Fruit fly (Drosophila melanogaster) whole organism, adult: ENCODE data around the gene CG4820.

Experiments
- CG11617 ChIP-seq: fragments of 200-800 bp; sonication (Bioruptor generic); optimal IDR thresholded peaks from 2 replicates; lab custom pipeline; 2017; ENCODE audit warnings: mild to moderate bottlenecking, missing biosample characterization, missing genetic modification reagents, missing genetic modification characterization
- CG14711 ChIP-seq: fragments of 200-800 bp; sonication (Bioruptor generic); optimal IDR thresholded peaks from 2 replicates; lab custom pipeline; 2018; ENCODE audit warnings: missing biosample characterization, mild to moderate bottlenecking, missing genetic modification characterization, moderate library complexity
- CG1620 ChIP-seq: fragments of 200-800 bp; sonication (Bioruptor generic); optimal IDR thresholded peaks from 2 replicates; lab custom pipeline; 2016; ENCODE audit warnings: missing biosample characterization, missing genetic modification characterization
- CG33017 ChIP-seq: fragments of 200-800 bp; sonication (Bioruptor generic); optimal IDR thresholded peaks from 2 replicates; lab custom pipeline; 2018; ENCODE audit warnings: missing biosample characterization, mild to moderate bottlenecking, missing genetic modification characterization, moderate library complexity
- CG5204 ChIP-seq: fragments of 200-800 bp; sonication (Bioruptor generic); optimal IDR thresholded peaks from 2 replicates; lab custom pipeline; 2016; ENCODE audit warnings: missing biosample characterization, missing genetic modification characterization
- CG7045 ChIP-seq: fragments of 200-800 bp; sonication (Bioruptor generic); optimal IDR thresholded peaks from 2 replicates; lab custom pipeline; 2017; ENCODE audit warnings: missing biosample characterization, mild to moderate bottlenecking, missing genetic modification characterization
- CG7101 ChIP-seq: fragments of 200-800 bp; sonication (Bioruptor generic); optimal IDR thresholded peaks from 2 replicates; lab custom pipeline; 2018; ENCODE audit warnings: missing biosample characterization, mild to moderate bottlenecking, missing genetic modification characterization, moderate library complexity
- Hr96 ChIP-seq: fragments of 200-800 bp; sonication (Bioruptor generic); optimal IDR thresholded peaks from 2 replicates; lab custom pipeline; 2016; ENCODE audit warnings: missing biosample characterization, missing genetic modification characterization
- bab1 ChIP-seq: fragments of 200-800 bp; sonication (Bioruptor generic); optimal IDR thresholded peaks from 3 replicates; lab custom pipeline; 2019; ENCODE audit warnings: missing biosample characterization, mild to moderate bottlenecking, missing genetic modification characterization, moderate library complexity
- cic ChIP-seq: fragments of 200-800 bp; sonication (Bioruptor generic); optimal IDR thresholded peaks from 2 replicates; lab custom pipeline; 2017; ENCODE audit warnings: missing biosample characterization, mild to moderate bottlenecking, missing genetic modification characterization, moderate library complexity
- cnc ChIP-seq, 2 experiments: fragments of >200 bp; optimal IDR thresholded peaks; 2 replicates each; lab custom pipeline; 2017
- kay ChIP-seq: fragments of 200-800 bp; sonication (Bioruptor generic); peaks from one replicate; lab custom pipeline; 2016; ENCODE audit warnings: missing biosample characterization, missing genetic modification characterization, borderline replicate concordance
- ovo ChIP-seq: fragments of 200-800 bp; sonication (Bioruptor generic); optimal IDR thresholded peaks from 2 replicates; lab custom pipeline; 2016; ENCODE audit warnings: missing biosample characterization, missing genetic modification characterization
- pad ChIP-seq: fragments of 200-800 bp; sonication (Bioruptor generic); optimal IDR thresholded peaks from 3 replicates; lab custom pipeline; 2017; ENCODE audit warnings: missing biosample characterization, missing genetic modification characterization, mild to moderate bottlenecking, moderate library complexity, missing genetic modification reagents
- tj ChIP-seq: fragments of 200-800 bp; sonication (Bioruptor generic); optimal IDR thresholded peaks from 3 replicates; lab custom pipeline; 2017; ENCODE audit warnings: missing biosample characterization, mild to moderate bottlenecking, missing genetic modification characterization, moderate library complexity
- toe ChIP-seq: fragments of 200-800 bp; sonication (Bioruptor generic); optimal IDR thresholded peaks from 2 replicates; lab custom pipeline; 2016; ENCODE audit warnings: missing biosample characterization, missing genetic modification characterization

The CG4820 gene

DNA sequence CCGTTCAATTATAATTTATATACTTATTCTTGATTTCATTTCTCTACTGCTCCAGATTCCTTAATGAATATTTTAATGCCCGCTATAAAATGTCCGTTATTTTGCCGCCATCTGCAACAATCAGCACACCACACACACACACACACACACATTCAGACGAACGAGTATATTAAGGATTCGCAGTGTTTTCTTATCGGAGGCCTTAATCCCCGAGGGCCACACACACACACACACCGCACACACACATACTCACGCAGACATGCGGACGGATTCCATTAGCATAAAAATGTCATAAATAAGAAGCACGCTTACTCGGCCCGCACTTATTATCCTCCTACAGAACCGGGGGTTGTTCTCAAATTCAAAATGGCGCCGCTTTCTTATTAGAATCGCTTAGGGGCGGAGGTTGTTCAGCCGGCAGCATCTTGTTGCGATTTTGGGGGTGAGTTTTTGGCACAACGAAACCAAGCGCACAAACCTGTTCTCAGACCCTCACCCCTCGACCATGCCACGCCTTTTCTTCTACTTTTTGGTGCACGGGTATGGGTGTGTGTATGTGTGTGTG is 44.7 kb downstream of the CG4820 start:
- no peak for TF ChIP-seq Hr96 (GFP tag; lab: Kevin White, UChicago)
- TF ChIP-seq CG14711 (tag; lab: Kevin White, UChicago): no peak
- TF ChIP-seq kay (GFP tag; lab: Kevin White, UChicago): no peak
- no peak for TF ChIP-seq ovo (GFP tag; lab: Kevin White, UChicago)
- TF ChIP-seq tj (GFP tag; lab: Kevin White, UChicago): no peak
- no peak for TF ChIP-seq cnc (optimal IDR thresholded peaks at IDR 0.05; lab: Kevin White, UChicago)
- no peak for TF ChIP-seq CG7101 (tag; lab: Kevin White, UChicago)
- TF ChIP-seq toe (GFP tag; lab: Kevin White, UChicago): no peak
- TF ChIP-seq CG7045 (GFP tag; lab: Kevin White, UChicago): no peak
- no peak for TF ChIP-seq cic (GFP tag; lab: Kevin White, UChicago)
- TF ChIP-seq pad (GFP tag; lab: Kevin White, UChicago): no peak
- no peak for TF ChIP-seq CG11617 (GFP tag; lab: Kevin White, UChicago)
- TF ChIP-seq CG33017 (tag; lab: Kevin White, UChicago): no peak
- no peak for TF ChIP-seq CG1620 (GFP tag; lab: Kevin White, UChicago)
- TF ChIP-seq bab1 (GFP tag; lab: Kevin White, UChicago): no peak
- TF ChIP-seq CG5204 (GFP tag; lab: Kevin White, UChicago): no peak

DNA sequence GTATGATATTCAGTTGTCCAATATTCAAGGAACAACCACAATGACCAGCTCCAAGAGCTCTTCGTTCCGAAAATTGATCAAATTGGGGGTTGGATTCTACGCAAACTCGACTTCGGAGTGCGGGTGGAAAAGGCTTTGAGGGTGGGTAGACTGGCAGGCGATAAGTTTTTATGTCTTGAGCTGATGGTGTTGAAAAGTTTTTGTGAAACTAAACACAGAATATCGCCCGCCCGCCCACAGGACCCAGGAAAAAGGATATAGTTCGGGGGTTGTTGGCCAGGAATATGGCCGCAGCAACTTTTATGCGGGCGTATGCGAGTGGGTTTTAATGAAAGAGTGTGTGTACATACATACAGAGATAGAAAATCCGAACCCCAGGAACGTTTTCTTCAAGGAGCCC is 47.2 kb downstream of the CG4820 start:
- TF ChIP-seq ovo (GFP tag; lab: Kevin White, UChicago): no peak
- no peak for TF ChIP-seq tj (GFP tag; lab: Kevin White, UChicago)
